Worm (Caenorhabditis elegans) whole organism, early embryonic: ENCODE measurements around the gene mpst-2.

ENCODE experiments used
- F13C5.2 ChIP-seq: sonication (generic microtip); optimal IDR thresholded peaks from 2 replicates; lab custom pipeline; 2017; ENCODE audit warnings: mild to moderate bottlenecking, missing genetic modification characterization, inconsistent platforms, missing compliant biosample characterization
- aly-1 ChIP-seq: sonication (generic microtip); optimal IDR thresholded peaks from 2 replicates; lab custom pipeline; 2016; ENCODE audit warnings: missing genetic modification characterization, missing compliant biosample characterization
- ama-1 ChIP-seq: fragments of 150-350 bp; optimal IDR thresholded peaks from 2 replicates; lab custom pipeline; 2014
- hmg-4 ChIP-seq: fragments of 200-800 bp; sonication (Bioruptor generic); optimal IDR thresholded peaks from 2 replicates; lab custom pipeline; 2018; ENCODE audit warnings: mild to moderate bottlenecking, missing genetic modification characterization, missing compliant biosample characterization
- scrt-1 ChIP-seq: fragments of 200-800 bp; sonication (Bioruptor generic); IDR thresholded peaks from 2 replicates; pipeline ENCODE4 v1.3.6; 2022; ENCODE audit warnings: missing genetic modification characterization, missing compliant biosample characterization

ce11 chrV:14942898-14943297 is 49.6 kb upstream of the mpst-2 start:
- TF ChIP-seq ama-1 (lab: Kevin White, UChicago) (no peak), hmg-4 (GFP tag; lab: Kevin White, UChicago) (no peak), aly-1 (no peak), scrt-1 (GFP tag; lab: Robert Waterston, UW) (no peak), F13C5.2 (tag; lab: Kevin White, UChicago) (no peak)
